Worm (Caenorhabditis elegans) whole organism, mixed stage, embryonic: ENCODE data around the gene zip-7.
"Not testable (repeated sequence)": the region's sequence is repeated elsewhere in the genome, so short reads cannot be mapped to it uniquely, and the experiment has no call there.

Experiments
- M03D4.4 ChIP-seq: sonication (generic microtip); optimal IDR thresholded peaks from 2 replicates; lab custom pipeline; 2017; ENCODE audit warnings: mild to moderate bottlenecking, missing genetic modification characterization, missing compliant biosample characterization
- bed-3 ChIP-seq: fragments of 200-800 bp; sonication (Bioruptor generic); optimal IDR thresholded peaks from 3 replicates; lab custom pipeline; 2018; ENCODE audit warnings: mild to moderate bottlenecking, missing genetic modification characterization, moderate library complexity, missing compliant biosample characterization
- blmp-1 ChIP-seq: fragments of 150-350 bp; optimal IDR thresholded peaks from 2 replicates; lab custom pipeline; 2014; ENCODE audit warnings: missing biosample characterization, missing genetic modification characterization
- ceh-39 ChIP-seq: fragments of 150-350 bp; optimal IDR thresholded peaks from 2 replicates; lab custom pipeline; 2014; ENCODE audit warnings: missing biosample characterization, missing genetic modification characterization
- ceh-43 ChIP-seq: fragments of 200-800 bp; sonication (Bioruptor generic); optimal IDR thresholded peaks from 2 replicates; lab custom pipeline; 2018; ENCODE audit warnings: mild to moderate bottlenecking, missing genetic modification characterization, moderate library complexity, missing compliant biosample characterization
- ceh-83 ChIP-seq: fragments of 200-800 bp; sonication (Bioruptor generic); optimal IDR thresholded peaks from 2 replicates; lab custom pipeline; 2018; ENCODE audit warnings: mild to moderate bottlenecking, missing genetic modification characterization, missing compliant biosample characterization
- ces-1 ChIP-seq: fragments of 150-350 bp; optimal IDR thresholded peaks from 2 replicates; lab custom pipeline; 2014; ENCODE audit warnings: missing biosample characterization, missing genetic modification reagents, missing genetic modification characterization
- cnd-1 ChIP-seq: fragments of 200-800 bp; sonication (Bioruptor generic); optimal IDR thresholded peaks from 2 replicates; lab custom pipeline; 2018; ENCODE audit warnings: mild to moderate bottlenecking, missing genetic modification characterization, missing compliant biosample characterization
- drap-1 ChIP-seq: fragments of 200-800 bp; sonication (Bioruptor generic); optimal IDR thresholded peaks from 3 replicates; lab custom pipeline; 2018; ENCODE audit warnings: mild to moderate bottlenecking, missing genetic modification characterization, missing compliant biosample characterization
- elt-3 ChIP-seq: fragments of 150-350 bp; optimal IDR thresholded peaks from 2 replicates; lab custom pipeline; 2014; ENCODE audit warnings: missing biosample characterization, missing genetic modification characterization
- flh-1 ChIP-seq: fragments of 200-800 bp; sonication (Bioruptor generic); optimal IDR thresholded peaks from 2 replicates; lab custom pipeline; 2018; ENCODE audit warnings: mild to moderate bottlenecking, missing genetic modification characterization, moderate library complexity, missing compliant biosample characterization
- hlh-1 ChIP-seq: fragments of 150-350 bp; optimal IDR thresholded peaks from 2 replicates; lab custom pipeline; 2014; ENCODE audit warnings: missing biosample characterization, missing genetic modification reagents, missing genetic modification characterization
- lsy-2 ChIP-seq: fragments of 150-350 bp; optimal IDR thresholded peaks from 2 replicates; lab custom pipeline; 2014; ENCODE audit warnings: missing biosample characterization, missing genetic modification characterization
- mab-5 ChIP-seq: fragments of 150-350 bp; optimal IDR thresholded peaks from 2 replicates; lab custom pipeline; 2014; ENCODE audit warnings: missing biosample characterization, missing genetic modification characterization
- mep-1 ChIP-seq: fragments of 150-350 bp; optimal IDR thresholded peaks from 2 replicates; lab custom pipeline; 2017; ENCODE audit warnings: missing biosample characterization, missing genetic modification reagents, missing genetic modification characterization, inconsistent platforms
- mls-2 ChIP-seq: sonication (generic microtip); optimal IDR thresholded peaks from 2 replicates; lab custom pipeline; 2016; ENCODE audit warnings: mild to moderate bottlenecking, missing genetic modification characterization, moderate library complexity, missing compliant biosample characterization
- nhr-12 ChIP-seq: fragments of 150-350 bp; optimal IDR thresholded peaks from 2 replicates; lab custom pipeline; 2014; ENCODE audit warnings: missing biosample characterization, missing genetic modification characterization
- nhr-2 ChIP-seq: fragments of 150-350 bp; optimal IDR thresholded peaks from 2 replicates; lab custom pipeline; 2014; ENCODE audit warnings: missing biosample characterization, missing genetic modification characterization
- nhr-237 ChIP-seq: fragments of 150-350 bp; optimal IDR thresholded peaks from 2 replicates; lab custom pipeline; 2014; ENCODE audit warnings: missing biosample characterization, missing genetic modification characterization
- nhr-28 ChIP-seq: fragments of 150-350 bp; optimal IDR thresholded peaks from 2 replicates; lab custom pipeline; 2014; ENCODE audit warnings: missing biosample characterization, missing genetic modification characterization
- nhr-76 ChIP-seq: sonication (generic microtip); optimal IDR thresholded peaks from 2 replicates; lab custom pipeline; 2017; ENCODE audit warnings: missing biosample characterization, missing genetic modification characterization
- pha-4 ChIP-seq: fragments of 150-350 bp; optimal IDR thresholded peaks from 2 replicates; lab custom pipeline; 2018; ENCODE audit warnings: missing biosample characterization, missing genetic modification reagents, missing genetic modification characterization
- sem-2 ChIP-seq: fragments of 200-800 bp; sonication (Bioruptor generic); optimal IDR thresholded peaks from 2 replicates; lab custom pipeline; 2018; ENCODE audit warnings: mild to moderate bottlenecking, missing genetic modification characterization, missing compliant biosample characterization
- snpc-4 ChIP-seq: fragments of 150-350 bp; optimal IDR thresholded peaks from 2 replicates; lab custom pipeline; 2014; ENCODE audit warnings: missing biosample characterization, missing genetic modification characterization
- sptf-1 ChIP-seq: sonication (generic microtip); optimal IDR thresholded peaks from 2 replicates; lab custom pipeline; 2017; ENCODE audit warnings: mild to moderate bottlenecking, missing genetic modification characterization, moderate library complexity, missing compliant biosample characterization
- unc-120 ChIP-seq: sonication (generic microtip); optimal IDR thresholded peaks from 2 replicates; lab custom pipeline; 2017; ENCODE audit warnings: missing genetic modification characterization, missing compliant biosample characterization; ENCODE audit not compliant: poor library complexity, severe bottlenecking
- unc-39 ChIP-seq: fragments of 150-350 bp; optimal IDR thresholded peaks from 2 replicates; lab custom pipeline; 2014; ENCODE audit warnings: missing biosample characterization, missing genetic modification characterization
- zip-8 ChIP-seq: fragments of 150-350 bp; optimal IDR thresholded peaks from 2 replicates; lab custom pipeline; 2014; ENCODE audit warnings: missing biosample characterization, missing genetic modification characterization
- ztf-11 ChIP-seq: fragments of 150-350 bp; optimal IDR thresholded peaks from 2 replicates; lab custom pipeline; 2014; ENCODE audit warnings: missing biosample characterization, missing genetic modification characterization

zip-7 gene

DNA sequence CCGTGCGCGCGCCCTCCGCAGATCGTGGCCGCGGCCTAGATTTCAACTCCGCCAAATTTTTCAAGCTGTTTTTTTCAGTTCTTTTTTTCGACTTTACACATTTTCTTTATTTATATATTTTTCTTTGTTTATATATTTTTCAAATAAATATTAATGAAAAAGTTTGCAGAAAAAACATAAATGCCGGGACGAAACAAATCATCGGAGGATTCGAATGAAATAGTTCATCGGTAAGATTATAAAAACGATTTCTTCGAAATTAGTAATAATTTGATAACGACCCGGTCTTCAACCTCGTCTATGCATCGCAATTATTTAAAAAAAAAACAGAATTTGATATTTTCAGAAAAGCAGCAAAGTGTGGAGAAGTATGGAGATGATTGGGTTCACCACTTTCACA lies 27.9 kb upstream of the zip-7 start, which contains the start of gene Y51H4A.6:
Gene Y51H4A.6, plus strand, starts transcription at position 301 of the 400 bp plus-strand sequence.
- no peak for TF ChIP-seq drap-1 (GFP tag; lab: Kevin White, UChicago)

DNA sequence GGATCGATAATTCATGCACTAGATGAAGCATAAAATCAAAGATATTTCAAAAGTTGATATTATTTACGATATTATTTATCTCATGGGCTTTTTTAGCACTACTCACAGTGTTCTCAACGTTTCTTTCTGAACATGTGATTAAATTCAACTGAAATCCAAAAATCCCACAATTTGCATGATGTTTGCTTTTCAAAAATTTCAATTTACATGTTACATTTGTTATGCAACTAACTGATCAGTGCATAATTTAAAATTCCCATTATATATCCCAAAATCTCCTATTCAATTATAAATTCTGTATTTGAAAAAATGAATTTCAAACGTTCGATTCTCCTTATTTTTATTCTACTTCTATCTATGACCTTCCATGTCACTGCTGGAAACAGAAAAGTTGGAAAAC lies 22.9 kb upstream of the zip-7 start, which contains the start of gene Y51H4A.937:
Gene Y51H4A.937, plus strand, starts transcription at position 301 of the 400 bp plus-strand sequence.
- TF ChIP-seq ceh-83 = no peak
- no peak for TF ChIP-seq unc-120 (tag; lab: Kevin White, UChicago)
- no peak for TF ChIP-seq mab-5
- no peak for TF ChIP-seq nhr-2 (tag; lab: Kevin White, UChicago)
- no peak for TF ChIP-seq drap-1 (GFP tag; lab: Kevin White, UChicago)
- no peak for TF ChIP-seq cnd-1 (tag; lab: Kevin White, UChicago)
- no peak for TF ChIP-seq elt-3 (tag; lab: Kevin White, UChicago)
- TF ChIP-seq mep-1 = no peak
- no peak for TF ChIP-seq nhr-12 (tag; lab: Kevin White, UChicago)
- no peak for TF ChIP-seq M03D4.4 (tag; lab: Kevin White, UChicago)
- no peak for TF ChIP-seq unc-39 (tag; lab: Kevin White, UChicago)
- TF ChIP-seq nhr-28 (tag; lab: Kevin White, UChicago) = no peak
- no peak for TF ChIP-seq ces-1 (GFP tag; lab: Kevin White, UChicago)
- no peak for TF ChIP-seq sptf-1 (tag; lab: Kevin White, UChicago)
- TF ChIP-seq hlh-1 (tag; lab: Kevin White, UChicago) = no peak
- no peak for TF ChIP-seq flh-1 (GFP tag; lab: Kevin White, UChicago)
- TF ChIP-seq ztf-11 (tag; lab: Kevin White, UChicago) = no peak

DNA sequence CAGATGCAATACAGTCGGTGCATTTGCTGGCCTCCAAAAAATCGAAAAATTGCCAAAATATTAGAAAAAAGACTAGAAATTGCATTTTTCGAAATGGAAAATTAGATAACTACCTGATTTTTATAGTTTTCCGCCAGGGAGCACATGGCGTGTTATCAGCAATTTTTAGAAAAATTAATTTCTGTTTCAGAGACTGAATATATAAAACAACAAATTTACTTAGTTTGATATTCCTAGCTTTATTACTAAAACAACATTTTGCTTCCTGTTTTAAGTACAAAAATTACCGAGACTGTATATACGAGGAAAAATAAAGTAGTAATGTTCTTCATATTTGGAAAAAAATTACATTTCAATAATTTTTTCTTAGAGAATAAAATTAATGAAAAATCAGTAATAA lies 20.6 kb upstream of the zip-7 start, which contains the start of gene Y51H4A.5:
Gene Y51H4A.5, minus strand, starts transcription at position 101 of the 400 bp plus-strand sequence.
- TF ChIP-seq blmp-1 (tag; lab: Kevin White, UChicago) = no peak
- no peak for TF ChIP-seq elt-3 (tag; lab: Kevin White, UChicago)
- no peak for TF ChIP-seq cnd-1 (tag; lab: Kevin White, UChicago)
- no peak for TF ChIP-seq nhr-2 (tag; lab: Kevin White, UChicago)
- TF ChIP-seq drap-1 (GFP tag; lab: Kevin White, UChicago) = no peak
- TF ChIP-seq pha-4 (tag; lab: Kevin White, UChicago) = no peak
- no peak for TF ChIP-seq nhr-12 (tag; lab: Kevin White, UChicago)
- no peak for TF ChIP-seq ceh-43
- TF ChIP-seq M03D4.4 (tag; lab: Kevin White, UChicago) = no peak
- TF ChIP-seq zip-8 (tag; lab: Kevin White, UChicago) = no peak
- TF ChIP-seq mab-5 = no peak
- TF ChIP-seq mls-2 = no peak
- TF ChIP-seq lsy-2 (tag; lab: Kevin White, UChicago) = no peak
- TF ChIP-seq snpc-4 (tag; lab: Kevin White, UChicago) = no peak
- TF ChIP-seq sem-2 = no peak
- no peak for TF ChIP-seq nhr-76 (tag; lab: Kevin White, UChicago)
- TF ChIP-seq hlh-1 (tag; lab: Kevin White, UChicago) = no peak
- TF ChIP-seq ceh-83 = no peak
- TF ChIP-seq nhr-28 (tag; lab: Kevin White, UChicago) = no peak

DNA sequence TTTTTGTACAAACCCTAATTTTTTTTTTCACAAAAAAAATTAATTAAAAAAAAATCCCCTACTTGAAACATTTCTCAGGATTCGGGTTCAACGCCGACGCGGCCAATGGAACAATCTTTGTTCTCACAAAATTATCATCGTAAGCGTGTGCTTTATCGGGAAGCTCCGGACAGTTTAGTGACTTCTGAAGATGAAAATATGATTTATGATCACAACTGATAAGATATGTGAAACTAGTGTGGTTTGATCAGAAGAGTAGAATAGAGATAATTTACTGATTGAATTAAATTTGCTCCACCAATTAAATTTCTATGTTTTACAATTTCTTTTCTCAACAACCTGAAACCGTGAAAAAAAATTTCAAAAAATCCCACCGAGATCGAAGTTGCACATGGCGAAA lies 19.5 kb upstream of the zip-7 start:
- TF ChIP-seq ceh-39 (tag; lab: Kevin White, UChicago) (no peak), nhr-2 (tag; lab: Kevin White, UChicago) (no peak), nhr-237 (no peak), bed-3 (GFP tag; lab: Kevin White, UChicago) (no peak), blmp-1 (tag; lab: Kevin White, UChicago) (no peak), pha-4 (tag; lab: Kevin White, UChicago) (no peak), mab-5 (no peak), ztf-11 (tag; lab: Kevin White, UChicago) (no peak), sem-2 (no peak), sptf-1 (tag; lab: Kevin White, UChicago) (no peak), ceh-83 (no peak), unc-120 (tag; lab: Kevin White, UChicago) (no peak), cnd-1 (tag; lab: Kevin White, UChicago) (no peak), lsy-2 (tag; lab: Kevin White, UChicago) (no peak)

DNA sequence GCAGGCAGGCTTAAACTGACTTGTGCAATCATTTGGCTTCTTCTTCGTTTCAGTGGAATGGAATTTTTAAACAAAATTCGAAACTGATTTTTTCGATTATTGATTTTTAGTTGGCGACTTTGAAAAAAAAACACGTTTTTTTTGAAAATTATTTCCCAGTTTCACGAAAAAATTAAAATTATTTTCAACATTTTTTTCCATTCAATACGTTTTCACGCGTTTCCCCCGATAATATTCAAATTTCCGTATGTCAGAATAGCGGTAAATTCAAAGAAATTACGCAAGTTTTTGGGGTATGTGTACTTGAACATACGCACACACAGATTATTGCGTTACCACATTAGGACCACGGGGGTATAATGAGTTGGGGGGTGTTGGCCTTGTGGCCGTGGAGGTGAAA lies 1.6 kb upstream of the zip-7 start, which contains the start of gene Y51H4A.935:
Gene Y51H4A.935, minus strand, starts transcription at position 101 of the 400 bp plus-strand sequence.
- not testable (repeated sequence) for TF ChIP-seq ztf-11, blmp-1, lsy-2 (tag; lab: Kevin White, UChicago)
